Fruit fly (Drosophila melanogaster) whole organism, embryonic: ENCODE results near the gene CG31816.

ENCODE experiments used
- Ada2b ChIP-seq: fragments of 200-800 bp; sonication (Bioruptor generic); IDR thresholded peaks from 2 replicates; pipeline ENCODE4 v1.3.6; 2022; ENCODE audit warnings: missing biosample characterization, missing genetic modification characterization
- Adf1 ChIP-seq: fragments of 200-800 bp; sonication (Bioruptor generic); IDR thresholded peaks from 2 replicates; pipeline ENCODE4 v1.3.6; 2022; ENCODE audit warnings: missing biosample characterization, missing genetic modification characterization
- Asciz ChIP-seq: fragments of 200-800 bp; sonication (Bioruptor generic); optimal IDR thresholded peaks from 2 replicates; lab custom pipeline; 2017; ENCODE audit warnings: missing biosample characterization, mild to moderate bottlenecking, missing genetic modification characterization, missing genetic modification reagents
- CG1024 ChIP-seq: fragments of 200-800 bp; sonication (Bioruptor generic); IDR thresholded peaks from 2 replicates; pipeline ENCODE4 v1.3.6; 2022; ENCODE audit warnings: missing biosample characterization, missing genetic modification characterization
- CG12391 ChIP-seq: fragments of 200-800 bp; sonication (Bioruptor generic); optimal IDR thresholded peaks from 3 replicates; lab custom pipeline; 2018; ENCODE audit warnings: missing biosample characterization, mild to moderate bottlenecking, missing genetic modification characterization, moderate library complexity
- CG12744 ChIP-seq: fragments of 200-800 bp; sonication (Bioruptor generic); optimal IDR thresholded peaks from 2 replicates; lab custom pipeline; 2016; ENCODE audit warnings: missing biosample characterization, missing genetic modification characterization
- CG15696 ChIP-seq: fragments of 200-800 bp; sonication (Bioruptor generic); optimal IDR thresholded peaks from 2 replicates; lab custom pipeline; 2019; ENCODE audit warnings: missing biosample characterization, mild to moderate bottlenecking, missing genetic modification characterization, moderate library complexity
- CG1602 ChIP-seq: fragments of 200-800 bp; sonication (Bioruptor generic); optimal IDR thresholded peaks from 3 replicates; lab custom pipeline; 2016; ENCODE audit warnings: missing biosample characterization, missing genetic modification characterization
- CG1603 ChIP-seq: fragments of 200-800 bp; sonication (Bioruptor generic); optimal IDR thresholded peaks from 2 replicates; lab custom pipeline; 2019; ENCODE audit warnings: missing biosample characterization, mild to moderate bottlenecking, missing genetic modification characterization, moderate library complexity
- CG18599 ChIP-seq: fragments of 200-800 bp; sonication (Bioruptor generic); optimal IDR thresholded peaks from 3 replicates; lab custom pipeline; 2017; ENCODE audit warnings: missing biosample characterization, missing genetic modification characterization, mild to moderate bottlenecking, moderate library complexity, missing genetic modification reagents
- CG3847 ChIP-seq: fragments of 200-800 bp; sonication (Bioruptor generic); IDR thresholded peaks from 2 replicates; pipeline ENCODE4 v1.3.6; 2022; ENCODE audit warnings: missing biosample characterization, missing genetic modification characterization
- CG4360 ChIP-seq: fragments of 200-800 bp; sonication (Bioruptor generic); IDR thresholded peaks from 2 replicates; pipeline ENCODE4 v1.3.6; 2022; ENCODE audit warnings: missing biosample characterization, missing genetic modification characterization
- CG4617 ChIP-seq: fragments of 200-800 bp; sonication (Bioruptor generic); optimal IDR thresholded peaks from 3 replicates; lab custom pipeline; 2016; ENCODE audit warnings: missing biosample characterization, missing genetic modification characterization, borderline replicate concordance
- CG4707 ChIP-seq: fragments of 200-800 bp; sonication (Bioruptor generic); optimal IDR thresholded peaks from 2 replicates; lab custom pipeline; 2018; ENCODE audit warnings: missing biosample characterization, mild to moderate bottlenecking, missing genetic modification characterization, moderate library complexity
- CG9727 ChIP-seq: fragments of 200-800 bp; sonication (Bioruptor generic); optimal IDR thresholded peaks from 3 replicates; lab custom pipeline; 2017; ENCODE audit warnings: missing biosample characterization, mild to moderate bottlenecking, missing genetic modification characterization
- CrebB ChIP-seq: fragments of 200-800 bp; sonication (Bioruptor generic); optimal IDR thresholded peaks from 3 replicates; lab custom pipeline; 2018; ENCODE audit warnings: missing biosample characterization, mild to moderate bottlenecking, missing genetic modification characterization
- D19A ChIP-seq: fragments of 200-800 bp; optimal IDR thresholded peaks from 3 replicates; lab custom pipeline; 2019; ENCODE audit warnings: missing biosample characterization, mild to moderate bottlenecking, missing genetic modification characterization, moderate library complexity
- Fer2 ChIP-seq: fragments of 200-800 bp; sonication (Bioruptor generic); optimal IDR thresholded peaks from 2 replicates; lab custom pipeline; 2018; ENCODE audit warnings: missing biosample characterization, mild to moderate bottlenecking, missing genetic modification characterization, moderate library complexity
- MTF-1 ChIP-seq: fragments of 200-800 bp; sonication (Bioruptor generic); optimal IDR thresholded peaks from 2 replicates; lab custom pipeline; 2018; ENCODE audit warnings: missing biosample characterization, mild to moderate bottlenecking, missing genetic modification characterization, borderline replicate concordance
- NK7.1 ChIP-seq: fragments of 200-800 bp; sonication (Bioruptor generic); optimal IDR thresholded peaks from 3 replicates; lab custom pipeline; 2016; ENCODE audit warnings: missing biosample characterization, missing genetic modification characterization
- Sin3A ChIP-seq: fragments of >200 bp; optimal IDR thresholded peaks from 2 replicates; lab custom pipeline; 2018
- Sry-β ChIP-seq: fragments of 200-800 bp; sonication (Bioruptor generic); optimal IDR thresholded peaks from 2 replicates; lab custom pipeline; 2018; ENCODE audit warnings: missing biosample characterization, mild to moderate bottlenecking, missing genetic modification characterization, moderate library complexity
- Usf ChIP-seq: fragments of 200-800 bp; sonication (Bioruptor generic); optimal IDR thresholded peaks from 2 replicates; lab custom pipeline; 2017; ENCODE audit warnings: missing genotype, missing biosample characterization, missing genetic modification characterization
- cad ChIP-seq: fragments of >200 bp; optimal IDR thresholded peaks from 2 replicates; lab custom pipeline; 2017; ENCODE audit warnings: missing biosample characterization, missing genetic modification characterization
- cato ChIP-seq: fragments of 200-800 bp; sonication (Bioruptor generic); optimal IDR thresholded peaks from 2 replicates; lab custom pipeline; 2016; ENCODE audit warnings: missing biosample characterization, missing genetic modification characterization, borderline replicate concordance
- cg ChIP-seq: fragments of 200-800 bp; sonication (Bioruptor generic); optimal IDR thresholded peaks from 3 replicates; lab custom pipeline; 2019; ENCODE audit warnings: missing biosample characterization, mild to moderate bottlenecking, missing genetic modification characterization, moderate library complexity
- ci ChIP-seq: fragments of 200-800 bp; sonication (Bioruptor generic); IDR thresholded peaks from 3 replicates; pipeline ENCODE4 v1.3.6; 2022; ENCODE audit warnings: missing biosample characterization, missing genetic modification characterization
- crp ChIP-seq, 2 experiments: fragments of 200-800 bp; sonication (Bioruptor generic); optimal IDR thresholded peaks; 2 replicates in 1 of 2; 3 replicates in 1 of 2; lab custom pipeline; 2017; ENCODE audit warnings: missing biosample characterization in 2 of 2, missing genetic modification characterization in 2 of 2, mild to moderate bottlenecking in 1 of 2, moderate library complexity in 1 of 2
- da ChIP-seq: fragments of 200-800 bp; sonication (Bioruptor generic); optimal IDR thresholded peaks from 2 replicates; lab custom pipeline; 2016; ENCODE audit warnings: missing biosample characterization, missing genetic modification characterization
- ems ChIP-seq: fragments of 200-800 bp; sonication (Bioruptor generic); optimal IDR thresholded peaks from 3 replicates; lab custom pipeline; 2016; ENCODE audit warnings: missing biosample characterization, missing genetic modification characterization
- fd102C ChIP-seq: fragments of 200-800 bp; sonication (Bioruptor generic); optimal IDR thresholded peaks from 2 replicates; lab custom pipeline; 2018; ENCODE audit warnings: missing biosample characterization, mild to moderate bottlenecking, missing genetic modification characterization, moderate library complexity
- fd64A ChIP-seq: fragments of 200-800 bp; sonication (Bioruptor generic); optimal IDR thresholded peaks from 3 replicates; lab custom pipeline; 2018; ENCODE audit warnings: missing biosample characterization, mild to moderate bottlenecking, missing genetic modification characterization
- gce ChIP-seq: fragments of 200-800 bp; sonication (Bioruptor generic); IDR thresholded peaks from 3 replicates; pipeline ENCODE4 v1.3.6; 2022; ENCODE audit warnings: missing biosample characterization, missing genetic modification characterization
- gcm2 ChIP-seq: fragments of 200-800 bp; sonication (Bioruptor generic); optimal IDR thresholded peaks from 2 replicates; lab custom pipeline; 2016; ENCODE audit warnings: missing biosample characterization, missing genetic modification characterization
- gem ChIP-seq: fragments of 200-800 bp; sonication (Bioruptor generic); optimal IDR thresholded peaks from 2 replicates; lab custom pipeline; 2019; ENCODE audit warnings: missing biosample characterization, mild to moderate bottlenecking, missing genetic modification characterization, moderate library complexity
- h ChIP-seq: fragments of >200 bp; optimal IDR thresholded peaks from 2 replicates; lab custom pipeline; 2017
- hkb ChIP-seq, 2 experiments: fragments of 200-800 bp in 1 of 2; fragments of >200 bp in 1 of 2; sonication (Bioruptor generic) in 1 of 2; IDR thresholded peaks in 1 of 2; optimal IDR thresholded peaks in 1 of 2; 2 replicates each; pipeline versions ENCODE4 v1.3.6 to Lab custom; 2017 to 2022; ENCODE audit warnings: missing biosample characterization in 1 of 2, missing genetic modification characterization in 1 of 2
- kay ChIP-seq: fragments of 200-800 bp; sonication (Bioruptor generic); optimal IDR thresholded peaks from 2 replicates; lab custom pipeline; 2016; ENCODE audit warnings: missing biosample characterization, missing genetic modification characterization
- kni ChIP-seq: fragments of 200-800 bp; sonication (Bioruptor generic); optimal IDR thresholded peaks from 3 replicates; lab custom pipeline; 2017; ENCODE audit warnings: mild to moderate bottlenecking, missing biosample characterization, missing genetic modification reagents, missing genetic modification characterization
- mam ChIP-seq: fragments of 200-800 bp; sonication (Bioruptor generic); optimal IDR thresholded peaks from 3 replicates; lab custom pipeline; 2016; ENCODE audit warnings: missing biosample characterization, missing genetic modification characterization
- nau ChIP-seq: fragments of 200-800 bp; sonication (Bioruptor generic); optimal IDR thresholded peaks from 3 replicates; lab custom pipeline; 2017; ENCODE audit warnings: missing biosample characterization, mild to moderate bottlenecking, missing genetic modification characterization, missing genetic modification reagents
- nerfin-1 ChIP-seq: fragments of 200-800 bp; sonication (Bioruptor generic); optimal IDR thresholded peaks from 3 replicates; lab custom pipeline; 2019; ENCODE audit warnings: missing biosample characterization, mild to moderate bottlenecking, missing genetic modification characterization, moderate library complexity
- nom ChIP-seq: fragments of 200-800 bp; sonication (Bioruptor generic); optimal IDR thresholded peaks from 2 replicates; lab custom pipeline; 2017; ENCODE audit warnings: missing biosample characterization, missing genetic modification characterization, mild to moderate bottlenecking, moderate library complexity, missing genetic modification reagents
- onecut ChIP-seq: fragments of 200-800 bp; sonication (Bioruptor generic); IDR thresholded peaks from 2 replicates; pipeline ENCODE4 v1.3.6; 2022; ENCODE audit warnings: missing biosample characterization, missing genetic modification characterization
- salm ChIP-seq: fragments of 200-800 bp; sonication (Bioruptor generic); optimal IDR thresholded peaks from 2 replicates; lab custom pipeline; 2018; ENCODE audit warnings: missing biosample characterization, mild to moderate bottlenecking, missing genetic modification characterization
- scrt ChIP-seq: fragments of 200-800 bp; sonication (Bioruptor generic); optimal IDR thresholded peaks from 2 replicates; lab custom pipeline; 2018; ENCODE audit warnings: missing biosample characterization, mild to moderate bottlenecking, missing genetic modification characterization, moderate library complexity
- sens ChIP-seq: fragments of 200-800 bp; sonication (Bioruptor generic); peaks from one replicate; lab custom pipeline; 2016; ENCODE audit warnings: missing biosample characterization, missing genetic modification characterization
- slbo ChIP-seq: fragments of 200-800 bp; sonication (Bioruptor generic); IDR thresholded peaks from 2 replicates; pipeline ENCODE4 v1.3.6; 2022; ENCODE audit warnings: missing biosample characterization, missing genetic modification characterization
- tap ChIP-seq: fragments of 200-800 bp; optimal IDR thresholded peaks from 3 replicates; lab custom pipeline; 2019; ENCODE audit warnings: missing biosample characterization, mild to moderate bottlenecking, missing genetic modification characterization, moderate library complexity
- tll ChIP-seq, 2 experiments: fragments of 200-800 bp in 1 of 2; fragments of >200 bp in 1 of 2; sonication (Bioruptor generic) in 1 of 2; optimal IDR thresholded peaks; 2 replicates each; lab custom pipeline; 2017 to 2019; ENCODE audit warnings: missing biosample characterization in 2 of 2, missing genetic modification characterization in 2 of 2, mild to moderate bottlenecking in 1 of 2, moderate library complexity in 1 of 2
- ttk ChIP-seq: fragments of 200-800 bp; sonication (Bioruptor generic); IDR thresholded peaks from 2 replicates; pipeline ENCODE4 v2.1.2; 2022; ENCODE audit warnings: missing biosample characterization, missing genetic modification characterization

Gene CG31816

DNA sequence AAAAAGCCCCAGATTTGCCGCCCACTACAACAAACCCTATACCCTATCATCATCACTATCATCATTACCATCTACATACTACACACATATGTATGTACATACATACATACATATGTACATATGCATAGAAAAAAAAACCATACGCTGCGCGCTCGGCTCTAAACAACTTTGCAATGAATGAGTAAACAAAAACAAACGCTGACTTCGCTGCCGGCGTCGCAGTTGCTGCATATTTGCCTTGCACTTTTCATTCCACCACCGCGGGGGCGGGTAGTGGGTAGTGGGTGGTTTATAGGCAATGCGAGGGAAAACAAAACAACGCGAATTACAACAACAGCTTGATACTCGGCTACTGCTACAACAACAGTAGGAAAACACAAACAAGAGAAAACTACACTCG, 19.3 kb upstream of the CG31816 start (continued):
- TF ChIP-seq CG4360 (GFP tag; lab: Robert Waterston, UW) (peak; percentile 74), Sry-β (GFP tag; lab: Kevin White, UChicago) (peak; percentile 22), onecut (GFP tag; lab: Robert Waterston, UW) (peak; percentile 42), h (lab: Kevin White, UChicago) (no peak), tll (GFP tag; optimal IDR thresholded peaks at IDR 0.05; lab: Kevin White, UChicago) (peak in 1 of 2 experiments; percentile 47), ems (GFP tag; lab: Kevin White, UChicago) (no peak), NK7.1 (GFP tag; lab: Kevin White, UChicago) (no peak), cad (no peak), tap (no peak), kay (GFP tag; lab: Kevin White, UChicago) (no peak), CG18599 (no peak), fd102C (GFP tag; lab: Kevin White, UChicago) (no peak), gce (0 out of 3 replicates have a peak, but pooled peaks have one; percentile 52), Sin3A (lab: Kevin White, UChicago) (no peak), Usf (GFP tag; lab: Kevin White, UChicago) (no peak), CG15696 (tag; lab: Kevin White, UChicago) (peak; percentile 11), CG4617 (GFP tag; lab: Kevin White, UChicago) (no peak), MTF-1 (peak; percentile 67), CG1602 (no peak), da (GFP tag; lab: Kevin White, UChicago) (no peak), nerfin-1 (tag; lab: Kevin White, UChicago) (peak; percentile 34), Fer2 (tag; lab: Kevin White, UChicago) (no peak), gcm2 (GFP tag; lab: Kevin White, UChicago) (no peak), Adf1 (GFP tag; lab: Robert Waterston, UW) (peak; percentile 35), kni (peak; percentile 60), salm (tag; lab: Kevin White, UChicago) (no peak), ci (GFP tag; lab: Robert Waterston, UW) (peak; percentile 67), CrebB (tag; lab: Kevin White, UChicago) (no peak), nau (GFP tag; lab: Kevin White, UChicago) (peak; percentile 8), CG9727 (peak; percentile 2), Asciz (GFP tag; lab: Kevin White, UChicago) (peak; percentile 70), ttk (GFP tag; lab: Robert Waterston, UW) (no peak), CG1603 (tag; lab: Kevin White, UChicago) (no peak), cato (GFP tag; lab: Kevin White, UChicago) (no peak), gem (no peak), hkb (optimal IDR thresholded peaks at IDR 0.05; lab: Kevin White, UChicago) (no peak), hkb (GFP tag; IDR thresholded peaks at IDR 0.05; lab: Robert Waterston, UW) (no peak), fd64A (peak; percentile 80), Ada2b (GFP tag; lab: Robert Waterston, UW) (no peak), cg (peak; percentile 25), crp (GFP tag; optimal IDR thresholded peaks at IDR 0.05; lab: Kevin White, UChicago) (no peak), D19A (tag; lab: Kevin White, UChicago) (no peak), sens (peak; percentile 39), nom (peak; percentile 71), CG3847 (GFP tag; lab: Robert Waterston, UW) (0 out of 2 replicates have a peak, but pooled peaks have one; percentile 10), CG12391 (tag; lab: Kevin White, UChicago) (no peak), CG12744 (GFP tag; lab: Kevin White, UChicago) (no peak), CG4707 (GFP tag; lab: Kevin White, UChicago) (peak; percentile 52), slbo (GFP tag; lab: Robert Waterston, UW) (no peak), CG1024 (peak; percentile 19; the same call in 1 of the 2 replicates), mam (no peak), scrt (GFP tag; lab: Kevin White, UChicago) (no peak)
